Worm (Caenorhabditis elegans) whole organism, L4 larva: ENCODE results near the gene Y48B6A.1.

Source experiments
- F44E2.7 ChIP-seq: fragments of 200-800 bp; sonication (Bioruptor generic); IDR thresholded peaks from 2 replicates; pipeline ENCODE4 v2.1.2; 2022; ENCODE audit warnings: missing genetic modification characterization, missing compliant biosample characterization
- T26A8.4 ChIP-seq: fragments of 200-800 bp; sonication (Bioruptor generic); IDR thresholded peaks from 2 replicates; pipeline ENCODE4 v1.3.6; 2022; ENCODE audit warnings: missing genetic modification characterization, missing compliant biosample characterization
- Y105C5A.15 ChIP-seq: fragments of 200-800 bp; sonication (Bioruptor generic); IDR thresholded peaks from 2 replicates; pipeline ENCODE4 v1.3.6; 2022; ENCODE audit warnings: missing genetic modification characterization, missing compliant biosample characterization
- ZK337.2 ChIP-seq: fragments of 200-800 bp; sonication (Bioruptor generic); IDR thresholded peaks from 2 replicates; pipeline ENCODE4 v1.3.6; 2022; ENCODE audit warnings: missing genetic modification reagents, missing genetic modification characterization, missing compliant biosample characterization
- ZK546.5 ChIP-seq, 2 experiments: sonication (generic microtip); optimal IDR thresholded peaks; 2 replicates each; lab custom pipeline; 2017; ENCODE audit warnings: missing biosample characterization in 2 of 2, missing genetic modification characterization in 2 of 2
- aha-1 ChIP-seq: fragments of 150-350 bp; peaks from one replicate; lab custom pipeline; 2014; ENCODE audit warnings: missing biosample characterization, missing genetic modification characterization
- aly-2 ChIP-seq: sonication (generic microtip); optimal IDR thresholded peaks from 2 replicates; lab custom pipeline; 2018; ENCODE audit warnings: missing biosample characterization, missing genetic modification characterization
- arid-1 ChIP-seq: fragments of 200-800 bp; sonication (Bioruptor generic); conservative IDR thresholded peaks from 2 replicates; pipeline ENCODE4 v1.3.6; 2022; ENCODE audit warnings: missing genetic modification reagents, missing genetic modification characterization, missing compliant biosample characterization
- attf-4 ChIP-seq: sonication (generic microtip); optimal IDR thresholded peaks from 3 replicates; lab custom pipeline; 2017; ENCODE audit warnings: missing biosample characterization, missing genetic modification characterization
- ctbp-1 ChIP-seq: fragments of 200-800 bp; sonication (Bioruptor generic); IDR thresholded peaks from 2 replicates; pipeline ENCODE4 v1.3.6; 2022; ENCODE audit warnings: missing genetic modification reagents, missing genetic modification characterization, missing compliant biosample characterization
- daf-12 ChIP-seq: fragments of 150-350 bp; optimal IDR thresholded peaks from 2 replicates; lab custom pipeline; 2014; ENCODE audit warnings: missing biosample characterization, missing genetic modification reagents, missing genetic modification characterization
- daf-19 ChIP-seq: fragments of 200-800 bp; sonication (Bioruptor generic); conservative IDR thresholded peaks from 2 replicates; pipeline ENCODE4 v1.3.6; 2022; ENCODE audit warnings: missing genetic modification characterization, missing compliant biosample characterization
- dmd-8 ChIP-seq: fragments of 200-800 bp; sonication (Bioruptor generic); IDR thresholded peaks from 2 replicates; pipeline ENCODE4 v1.3.6; 2022; ENCODE audit warnings: missing genetic modification characterization, missing compliant biosample characterization
- dmd-9 ChIP-seq: fragments of 200-800 bp; sonication (Bioruptor generic); IDR thresholded peaks from 2 replicates; pipeline ENCODE4 v1.3.6; 2022; ENCODE audit warnings: missing genetic modification reagents, missing genetic modification characterization, missing compliant biosample characterization
- dpl-1 ChIP-seq: fragments of 150-350 bp; optimal IDR thresholded peaks from 2 replicates; lab custom pipeline; 2014; ENCODE audit warnings: missing biosample characterization, missing genetic modification reagents, missing genetic modification characterization
- egl-43 ChIP-seq: fragments of 200-800 bp; sonication (Bioruptor generic); IDR thresholded peaks from 2 replicates; pipeline ENCODE4 v1.3.6; 2022; ENCODE audit warnings: missing genetic modification reagents, missing genetic modification characterization, missing compliant biosample characterization
- hif-1 ChIP-seq, 2 experiments: sonication (generic microtip); optimal IDR thresholded peaks; 2 replicates each; lab custom pipeline; 2016 to 2017; ENCODE audit warnings: missing compliant biosample characterization in 2 of 2, missing genetic modification characterization in 2 of 2, missing genetic modification reagents in 2 of 2, missing genotype in 2 of 2, mild to moderate bottlenecking in 1 of 2
- hlh-11 ChIP-seq: fragments of 200-800 bp; sonication (Bioruptor generic); optimal IDR thresholded peaks from 2 replicates; lab custom pipeline; 2018; ENCODE audit warnings: mild to moderate bottlenecking, missing genetic modification characterization, missing compliant biosample characterization
- hlh-30 ChIP-seq: sonication (generic microtip); optimal IDR thresholded peaks from 2 replicates; lab custom pipeline; 2017; ENCODE audit warnings: antibody characterized with exemption, mild to moderate bottlenecking, missing genetic modification characterization, missing compliant biosample characterization; ENCODE audit not compliant: insufficient read depth
- lin-38 ChIP-seq: fragments of 200-800 bp; sonication (Bioruptor generic); IDR thresholded peaks from 2 replicates; pipeline ENCODE4 v1.3.6; 2022; ENCODE audit warnings: missing genetic modification reagents, missing genetic modification characterization, missing compliant biosample characterization
- lsy-2 ChIP-seq, 2 experiments: fragments of 150-350 bp in 1 of 2; sonication (generic microtip) in 1 of 2; optimal IDR thresholded peaks; 2 replicates each; lab custom pipeline; 2014 to 2017; ENCODE audit warnings: missing biosample characterization in 2 of 2, missing genetic modification characterization in 2 of 2
- mdl-1 ChIP-seq, 2 experiments: fragments of 150-350 bp in 1 of 2; sonication (generic microtip) in 1 of 2; optimal IDR thresholded peaks; 2 replicates each; lab custom pipeline; 2014 to 2017; ENCODE audit warnings: missing biosample characterization in 2 of 2, missing genetic modification characterization in 2 of 2
- mxl-3 ChIP-seq: fragments of 200-800 bp; sonication (Bioruptor generic); optimal IDR thresholded peaks from 2 replicates; lab custom pipeline; 2018; ENCODE audit warnings: mild to moderate bottlenecking, missing genetic modification characterization, missing compliant biosample characterization
- nhr-10 ChIP-seq: fragments of 150-350 bp; optimal IDR thresholded peaks from 2 replicates; lab custom pipeline; 2014; ENCODE audit warnings: missing biosample characterization, missing genetic modification characterization
- nhr-28 ChIP-seq: fragments of 150-350 bp; optimal IDR thresholded peaks from 2 replicates; lab custom pipeline; 2014; ENCODE audit warnings: missing biosample characterization, missing genetic modification characterization
- nhr-42 ChIP-seq: fragments of 200-800 bp; sonication (Bioruptor generic); IDR thresholded peaks from 2 replicates; pipeline ENCODE4 v1.3.6; 2022; ENCODE audit warnings: missing genetic modification characterization, missing compliant biosample characterization
- nhr-76 ChIP-seq: fragments of 150-350 bp; optimal IDR thresholded peaks from 2 replicates; lab custom pipeline; 2014; ENCODE audit warnings: missing biosample characterization, missing genetic modification characterization
- nhr-77 ChIP-seq: fragments of 150-350 bp; optimal IDR thresholded peaks from 2 replicates; lab custom pipeline; 2014; ENCODE audit warnings: missing biosample characterization, missing genetic modification characterization
- php-3 ChIP-seq: fragments of 200-800 bp; sonication (Bioruptor generic); IDR thresholded peaks from 2 replicates; pipeline ENCODE4 v1.3.6; 2022; ENCODE audit warnings: missing genetic modification reagents, missing genetic modification characterization, missing compliant biosample characterization
- set-16 ChIP-seq: fragments of 200-800 bp; sonication (Bioruptor generic); IDR thresholded peaks from 2 replicates; pipeline ENCODE4 v1.3.6; 2022; ENCODE audit warnings: missing genetic modification reagents, missing genetic modification characterization, missing compliant biosample characterization
- spr-1 ChIP-seq: sonication (generic microtip); optimal IDR thresholded peaks from 2 replicates; lab custom pipeline; 2016; ENCODE audit warnings: mild to moderate bottlenecking, missing genetic modification characterization, missing compliant biosample characterization
- spr-3 ChIP-seq: fragments of 200-800 bp; sonication (Bioruptor generic); optimal IDR thresholded peaks from 2 replicates; lab custom pipeline; 2018; ENCODE audit warnings: mild to moderate bottlenecking, missing genetic modification characterization, missing compliant biosample characterization
- unc-130 ChIP-seq: sonication (generic microtip); optimal IDR thresholded peaks from 2 replicates; lab custom pipeline; 2016; ENCODE audit warnings: missing genetic modification reagents, missing genetic modification characterization, missing compliant biosample characterization
- unc-62 ChIP-seq, 3 experiments: fragments of 150-350 bp in 1 of 3; sonication (generic microtip); optimal IDR thresholded peaks in 2 of 3; peaks in 1 of 3; 1 replicate in 1 of 3; 2 replicates in 2 of 3; lab custom pipeline; 2014 to 2017; ENCODE audit warnings: missing biosample characterization in 3 of 3, missing genetic modification characterization in 3 of 3, missing genetic modification reagents in 3 of 3, missing genotype in 1 of 3
- vab-7 ChIP-seq: fragments of 200-800 bp; sonication (Bioruptor generic); IDR thresholded peaks from 2 replicates; pipeline ENCODE4 v1.3.6; 2022; ENCODE audit warnings: missing genetic modification reagents, missing genetic modification characterization, missing compliant biosample characterization
- zag-1 ChIP-seq: fragments of 150-350 bp; optimal IDR thresholded peaks from 2 replicates; lab custom pipeline; 2014; ENCODE audit warnings: missing biosample characterization, missing genetic modification characterization
- zfp-2 ChIP-seq: sonication (generic microtip); optimal IDR thresholded peaks from 2 replicates; lab custom pipeline; 2016; ENCODE audit warnings: mild to moderate bottlenecking, missing genetic modification characterization, missing compliant biosample characterization
- zip-11 ChIP-seq: fragments of 200-800 bp; sonication (Bioruptor generic); IDR thresholded peaks from 2 replicates; pipeline ENCODE4 v1.3.6; 2022; ENCODE audit warnings: missing genetic modification characterization, missing compliant biosample characterization
- ztf-11 ChIP-seq: fragments of 150-350 bp; optimal IDR thresholded peaks from 2 replicates; lab custom pipeline; 2014; ENCODE audit warnings: missing biosample characterization, missing genetic modification characterization
- ztf-7 ChIP-seq: fragments of 150-350 bp; optimal IDR thresholded peaks from 2 replicates; lab custom pipeline; 2014; ENCODE audit warnings: missing biosample characterization, missing genetic modification characterization

Gene Y48B6A.1

ce11 chrII:14176642-14177041 is 22.5 kb upstream of the Y48B6A.1 start:
- TF ChIP-seq unc-130 (GFP tag; lab: Kevin White, UChicago) (no peak), zfp-2 (tag; lab: Kevin White, UChicago) (no peak), nhr-28 (tag; lab: Kevin White, UChicago) (no peak), aly-2 (tag; lab: Kevin White, UChicago) (no peak), lin-38 (GFP tag; lab: Robert Waterston, UW) (no peak), ZK546.5 (tag; optimal IDR thresholded peaks at IDR 0.05; lab: Kevin White, UChicago) (no peak), hlh-11 (tag; lab: Kevin White, UChicago) (peak; percentile 12), nhr-10 (tag; lab: Kevin White, UChicago) (no peak), arid-1 (no peak), F44E2.7 (GFP tag; lab: Robert Waterston, UW) (peak; percentile 35; the same call in 1 of the 2 replicates)

- TF ChIP-seq dpl-1 (GFP tag; lab: Kevin White, UChicago) (no peak), hlh-30 (tag; lab: Kevin White, UChicago) (no peak), lsy-2 (tag; optimal IDR thresholded peaks at IDR 0.05; lab: Kevin White, UChicago) (no peak), Y105C5A.15 (GFP tag; lab: Robert Waterston, UW) (no peak), ztf-7 (no peak), ZK337.2 (GFP tag; lab: Robert Waterston, UW) (no peak), attf-4 (tag; lab: Kevin White, UChicago) (no peak), daf-19 (GFP tag; lab: Robert Waterston, UW) (no peak), nhr-77 (tag; lab: Kevin White, UChicago) (no peak), mxl-3 (GFP tag; lab: Kevin White, UChicago) (no peak), zag-1 (tag; lab: Kevin White, UChicago) (no peak), dmd-9 (GFP tag; lab: Robert Waterston, UW) (no peak), daf-12 (no peak)
These were observed 20.9 kb upstream of the Y48B6A.1 start, which contains the start of gene Y48B6A.5 for ce11 chrII:14175099-14175498. Gene Y48B6A.5, minus strand, starts transcription at chrII:14175199.

- TF ChIP-seq aha-1 (peak; percentile 95), spr-3 (GFP tag; lab: Kevin White, UChicago) (no peak), mdl-1 (tag; optimal IDR thresholded peaks at IDR 0.05; lab: Kevin White, UChicago) (no peak), zfp-2 (tag; lab: Kevin White, UChicago) (no peak), daf-19 (GFP tag; lab: Robert Waterston, UW) (no peak), ctbp-1 (no peak), dmd-8 (GFP tag; lab: Robert Waterston, UW) (no peak), unc-62 (GFP tag; optimal IDR thresholded peaks at IDR 0.05 in 1 of 2; lab: Kevin White, UChicago) (peak in 1 of 2 experiments; percentile 97), unc-62 (tag; optimal IDR thresholded peaks at IDR 0.05; lab: Kevin White, UChicago) (no peak), php-3 (GFP tag; lab: Robert Waterston, UW) (no peak)
These were observed 19.0 kb upstream of the Y48B6A.1 start for ce11 chrII:14173176-14173575.

- TF ChIP-seq daf-19 (GFP tag; lab: Robert Waterston, UW) = no peak
- TF ChIP-seq aha-1 = peak; percentile 87
These were observed 17.4 kb upstream of the Y48B6A.1 start, which contains the start of gene eat-2 for ce11 chrII:14171558-14171957. Gene eat-2, minus strand, starts transcription at chrII:14171658.

- TF ChIP-seq nhr-10 (tag; lab: Kevin White, UChicago) (no peak), nhr-42 (GFP tag; lab: Robert Waterston, UW) (peak; percentile 23; the same call in 1 of the 2 replicates), egl-43 (GFP tag; lab: Robert Waterston, UW) (0 out of 2 replicates have a peak, but pooled peaks have one; percentile 36), set-16 (GFP tag; lab: Robert Waterston, UW) (peak; percentile 91), vab-7 (GFP tag; lab: Robert Waterston, UW) (no peak), T26A8.4 (GFP tag; lab: Robert Waterston, UW) (no peak), spr-1 (tag; lab: Kevin White, UChicago) (no peak), nhr-76 (tag; lab: Kevin White, UChicago) (no peak), ZK546.5 (tag; optimal IDR thresholded peaks at IDR 0.05; lab: Kevin White, UChicago) (no peak), ctbp-1 (no peak), zip-11 (GFP tag; lab: Robert Waterston, UW) (no peak), ztf-11 (no peak), unc-62 (GFP tag; optimal IDR thresholded peaks at IDR 0.05 in 1 of 2; lab: Kevin White, UChicago) (peak in 1 of 2 experiments; percentile 62), unc-62 (tag; optimal IDR thresholded peaks at IDR 0.05; lab: Kevin White, UChicago) (no peak), hif-1 (tag; optimal IDR thresholded peaks at IDR 0.05; lab: Kevin White, UChicago) (no peak)
- TF ChIP-seq, all 104 proteins: peak for 4
These were observed 11.3 kb upstream of the Y48B6A.1 start for ce11 chrII:14165430-14165929.
